Worm (Caenorhabditis elegans) whole organism, L4/young adult: ENCODE measurements around the gene dpl-1.

Experiments
- W03F9.2 ChIP-seq: fragments of 150-350 bp; optimal IDR thresholded peaks from 2 replicates; lab custom pipeline; 2014; ENCODE audit warnings: missing biosample characterization, missing genetic modification characterization
- dao-5 ChIP-seq: sonication (generic microtip); optimal IDR thresholded peaks from 2 replicates; lab custom pipeline; 2016; ENCODE audit warnings: missing genotype, missing genetic modification characterization, moderate library complexity, missing compliant biosample characterization
- him-1 ChIP-seq: sonication (generic microtip); optimal IDR thresholded peaks from 2 replicates; lab custom pipeline; 2016; ENCODE audit warnings: missing genotype, missing genetic modification reagents, missing genetic modification characterization, missing compliant biosample characterization

The dpl-1 gene

ce11 chrII:9189648-9190047, 19.9 kb downstream of the dpl-1 start:
- TF ChIP-seq him-1 (tag; lab: Kevin White, UChicago) (no peak), dao-5 (tag; lab: Kevin White, UChicago) (no peak), W03F9.2 (tag; lab: Kevin White, UChicago) (no peak)

ce11 chrII:9190513-9191099, 20.9 kb downstream of the dpl-1 start:
- TF ChIP-seq dao-5 (tag; lab: Kevin White, UChicago), result no peak
- TF ChIP-seq him-1 (tag; lab: Kevin White, UChicago), result no peak
- TF ChIP-seq W03F9.2 (tag; lab: Kevin White, UChicago), result no peak

- TF ChIP-seq W03F9.2 (tag; lab: Kevin White, UChicago), result no peak
- TF ChIP-seq dao-5 (tag; lab: Kevin White, UChicago), result no peak
- TF ChIP-seq him-1 (tag; lab: Kevin White, UChicago), result no peak
These were observed 24.5 kb downstream of the dpl-1 start, which contains the start of gene twk-4 for ce11 chrII:9194195-9194594. TSS of gene twk-4 (minus strand) at chrII:9194295.

ce11 chrII:9196325-9196724, 26.6 kb downstream of the dpl-1 start:
- TF ChIP-seq W03F9.2 (tag; lab: Kevin White, UChicago), result peak; percentile 44
- no peak for TF ChIP-seq him-1 (tag; lab: Kevin White, UChicago)

ce11 chrII:9197212-9197611, 27.5 kb downstream of the dpl-1 start, which contains the start of gene let-23:
TSS of gene let-23 (plus strand) at chrII:9197512.
- TF ChIP-seq dao-5 (tag; lab: Kevin White, UChicago) (no peak), W03F9.2 (tag; lab: Kevin White, UChicago) (no peak), him-1 (tag; lab: Kevin White, UChicago) (no peak)

- no peak for TF ChIP-seq him-1 (tag; lab: Kevin White, UChicago)
- no peak for TF ChIP-seq dao-5 (tag; lab: Kevin White, UChicago)
- TF ChIP-seq W03F9.2 (tag; lab: Kevin White, UChicago), result no peak
These were observed 40.4 kb downstream of the dpl-1 start, which contains the start of gene ZK1067.4 for ce11 chrII:9210076-9210475. TSS of gene ZK1067.4 (plus strand) at chrII:9210376.

ce11 chrII:9211684-9212083, 42.0 kb downstream of the dpl-1 start:
- TF ChIP-seq him-1 (tag; lab: Kevin White, UChicago), result no peak
- TF ChIP-seq W03F9.2 (tag; lab: Kevin White, UChicago), result no peak
- no peak for TF ChIP-seq dao-5 (tag; lab: Kevin White, UChicago)

ce11 chrII:9213055-9213708, 43.5 kb downstream of the dpl-1 start, which contains the start of gene znfx-1:
TSS of gene znfx-1 (plus strand) at chrII:9213658.
- peak; percentile 46 for TF ChIP-seq W03F9.2 (tag; lab: Kevin White, UChicago)
- no peak for TF ChIP-seq him-1 (tag; lab: Kevin White, UChicago)
